Fruit fly (Drosophila melanogaster) whole organism: Measurements from ENCODE around the gene CG11342.

Source experiments
- EcR ChIP-seq, 2 experiments: fragments of >200 bp; optimal IDR thresholded peaks; 2 replicates each; lab custom pipeline; 2017; ENCODE audit warnings: missing biosample characterization in 2 of 2, missing genetic modification characterization in 2 of 2, missing genetic modification reagents in 2 of 2
- pan ChIP-seq: fragments of >200 bp; optimal IDR thresholded peaks from 2 replicates; lab custom pipeline; 2017
- psq ChIP-seq: fragments of >200 bp; optimal IDR thresholded peaks from 2 replicates; lab custom pipeline; 2017
- usp ChIP-seq: fragments of >200 bp; optimal IDR thresholded peaks from 2 replicates; lab custom pipeline; 2017; ENCODE audit warnings: missing biosample characterization, missing genetic modification characterization, mixed read lengths

DNA sequence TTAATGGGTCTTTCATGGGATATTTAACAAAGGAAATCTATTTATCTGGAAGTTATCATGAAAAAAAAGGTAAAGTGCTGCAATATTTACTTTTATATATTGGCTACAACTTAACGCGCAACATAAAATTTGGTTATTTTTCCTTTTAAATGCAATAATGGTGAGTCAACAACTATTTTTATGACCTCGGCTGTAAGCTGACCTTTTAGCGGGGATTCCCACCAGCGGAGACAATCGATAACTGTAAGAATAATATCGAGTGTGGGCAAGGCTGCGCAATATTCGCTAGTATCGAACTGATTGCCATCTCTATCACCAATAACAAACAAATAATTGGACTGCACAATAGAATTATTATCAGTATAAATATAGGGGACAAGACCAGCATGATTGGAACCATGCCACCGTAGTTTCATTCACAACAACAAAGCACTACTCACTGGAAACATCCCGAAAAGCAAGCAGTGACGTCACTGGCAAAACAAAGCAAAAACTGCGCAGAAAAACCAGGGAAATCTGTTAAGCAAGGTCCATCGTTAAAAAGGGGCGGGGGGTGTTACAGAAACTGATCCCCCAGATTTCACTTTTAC is 36.0 kb upstream of the CG11342 start, which contains the start of gene Syx17:
- TF ChIP-seq usp (GFP tag; lab: Kevin White, UChicago) (no peak), pan (lab: Kevin White, UChicago) (no peak), EcR (GFP tag; optimal IDR thresholded peaks at IDR 0.05; lab: Kevin White, UChicago) (no peak), psq (no peak)
